Worm (Caenorhabditis elegans) whole organism, L1 larva: Measurements from ENCODE around the gene K09A11.1.

Experiments
- fkh-10 ChIP-seq: sonication (generic microtip); optimal IDR thresholded peaks from 2 replicates; lab custom pipeline; 2017; ENCODE audit warnings: missing biosample characterization, missing genetic modification reagents, missing genetic modification characterization
- irx-1 ChIP-seq: sonication (generic microtip); optimal IDR thresholded peaks from 2 replicates; lab custom pipeline; 2016; ENCODE audit warnings: missing genetic modification characterization, missing compliant biosample characterization
- lin-39 ChIP-seq: fragments of 150-350 bp; optimal IDR thresholded peaks from 2 replicates; lab custom pipeline; 2014; ENCODE audit warnings: missing biosample characterization, missing genetic modification reagents, missing genetic modification characterization
- mdl-1 ChIP-seq, 2 experiments: fragments of 150-350 bp; optimal IDR thresholded peaks; 2 replicates each; lab custom pipeline; 2014 to 2017; ENCODE audit warnings: missing biosample characterization in 2 of 2, missing genetic modification characterization in 2 of 2, inconsistent platforms in 1 of 2
- unc-130 ChIP-seq: fragments of 150-350 bp; optimal IDR thresholded peaks from 2 replicates; lab custom pipeline; 2017; ENCODE audit warnings: missing biosample characterization, missing genetic modification characterization, inconsistent platforms
- unc-62 ChIP-seq: fragments of 150-350 bp; optimal IDR thresholded peaks from 2 replicates; lab custom pipeline; 2014; ENCODE audit warnings: missing biosample characterization, missing genetic modification reagents, missing genetic modification characterization
- unc-86 ChIP-seq: sonication (generic microtip); optimal IDR thresholded peaks from 2 replicates; lab custom pipeline; 2016; ENCODE audit warnings: missing genetic modification characterization, missing compliant biosample characterization

DNA sequence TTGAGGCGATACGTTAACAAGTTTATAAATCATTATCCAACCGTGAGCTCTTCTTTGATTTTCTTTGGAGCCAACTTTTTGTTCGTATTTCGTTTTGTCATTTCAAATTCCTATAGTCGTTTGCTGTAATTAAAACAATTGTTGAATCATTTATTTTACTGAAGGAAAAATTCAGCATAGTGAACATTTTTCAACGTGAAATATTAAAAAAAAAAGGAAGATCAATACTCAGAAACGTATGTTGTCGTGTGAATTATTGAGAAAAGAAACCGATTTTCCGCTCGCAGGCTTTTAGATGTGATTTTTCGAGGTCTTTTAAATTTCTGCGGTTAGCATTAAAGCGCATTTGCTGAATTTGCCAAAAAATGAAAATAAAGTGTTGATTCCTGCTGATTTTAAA lies 16.6 kb downstream of the K09A11.1 start, which contains the start of gene phf-33:
- TF ChIP-seq irx-1 = no peak
- no peak for TF ChIP-seq mdl-1 (tag; optimal IDR thresholded peaks at IDR 0.05; lab: Kevin White, UChicago)
- TF ChIP-seq unc-130 (tag; lab: Kevin White, UChicago) = no peak
- no peak for TF ChIP-seq unc-62 (GFP tag; lab: Kevin White, UChicago)
- TF ChIP-seq fkh-10 (GFP tag; lab: Kevin White, UChicago) = no peak
- no peak for TF ChIP-seq lin-39 (tag; lab: Kevin White, UChicago)
- no peak for TF ChIP-seq unc-86 (tag; lab: Kevin White, UChicago)
